Fruit fly (Drosophila melanogaster): ENCODE data around the gene CG14143.

CG14143 gene

DNA sequence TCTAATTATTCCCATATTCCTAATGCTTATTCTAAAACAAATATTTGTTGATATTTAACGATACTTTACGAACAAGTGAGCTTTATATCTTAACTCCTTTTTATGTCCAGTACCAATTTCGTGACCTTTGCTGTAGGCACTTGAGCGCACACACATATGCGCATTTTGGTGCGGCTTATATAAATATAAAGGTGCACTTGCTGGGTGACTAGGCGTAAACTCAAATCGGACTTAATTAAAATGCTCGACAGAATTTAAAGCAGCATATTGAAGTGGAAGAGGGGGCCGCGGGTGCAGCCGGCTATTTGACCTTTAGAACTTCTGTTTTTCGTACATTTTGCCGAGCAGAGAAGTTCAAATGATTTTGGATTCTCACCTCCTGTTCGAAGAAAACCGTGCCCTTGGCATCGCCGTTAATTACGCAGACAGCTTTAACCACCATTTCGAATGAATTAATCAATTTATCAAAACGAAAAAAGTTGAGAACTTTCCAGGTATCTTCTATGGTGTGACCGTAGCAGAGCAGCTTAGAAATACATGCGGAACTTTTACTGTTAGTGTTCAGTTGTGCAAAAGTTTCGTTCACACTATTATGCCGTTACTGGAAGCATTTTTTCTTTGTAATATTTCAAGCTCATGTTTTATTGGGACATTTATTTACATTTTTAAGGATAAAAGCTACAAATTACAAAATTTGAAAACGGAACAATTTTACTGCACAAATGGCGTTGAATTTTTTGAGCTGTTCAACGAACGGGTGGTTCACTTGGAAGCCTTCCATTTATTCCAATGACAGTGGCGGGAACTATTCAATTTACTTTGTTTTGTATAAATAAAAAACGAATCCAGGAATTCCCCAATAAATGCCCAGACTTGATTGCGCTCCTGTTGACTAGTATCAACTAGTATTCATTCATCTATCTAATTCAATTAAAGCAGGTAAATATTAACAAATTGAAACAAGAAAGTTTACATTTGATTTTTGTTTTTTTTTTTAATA lies 21.3 kb upstream of the CG14143 start, which contains the start of gene Sod1 (continued):
- TF ChIP-seq mld (GFP tag; IDR thresholded peaks at IDR 0.05; ENCODE audit: partially characterized antibody) = no peak
- TF ChIP-seq crol (GFP tag; IDR thresholded peaks at IDR 0.05) = peak; percentile 93
- no peak for TF ChIP-seq ems (GFP tag; optimal IDR thresholded peaks at IDR 0.05)
- TF ChIP-seq CG31441 (GFP tag; IDR thresholded peaks at IDR 0.05) = no peak
- TF ChIP-seq CG17802 (tag; optimal IDR thresholded peaks at IDR 0.05) = peak; percentile 89
- no peak for TF ChIP-seq h (optimal IDR thresholded peaks at IDR 0.05)
- no peak for TF ChIP-seq HLH3B (GFP tag; IDR thresholded peaks at IDR 0.05)
- no peak for TF ChIP-seq pros (GFP tag; optimal IDR thresholded peaks at IDR 0.05)
- TF ChIP-seq Vsx1 (GFP tag; optimal IDR thresholded peaks at IDR 0.05) = no peak
- TF ChIP-seq nau (GFP tag; optimal IDR thresholded peaks at IDR 0.05) = no peak
- TF ChIP-seq eyg (GFP tag; optimal IDR thresholded peaks at IDR 0.05) = no peak
- TF ChIP-seq CG4617 (GFP tag; optimal IDR thresholded peaks at IDR 0.05; ENCODE audit: borderline replicate concordance) = peak; percentile 40
- no peak for TF ChIP-seq her (GFP tag; optimal IDR thresholded peaks at IDR 0.05)
- TF ChIP-seq seq (GFP tag; IDR thresholded peaks at IDR 0.05) = no peak
- TF ChIP-seq dm (GFP tag; optimal IDR thresholded peaks at IDR 0.05) = peak; percentile 15
- TF ChIP-seq BtbVII (GFP tag; optimal IDR thresholded peaks at IDR 0.05) = peak; percentile 51
- no peak for TF ChIP-seq tio (GFP tag; optimal IDR thresholded peaks at IDR 0.05)
- peak; percentile 5 for TF ChIP-seq CG9727 (GFP tag; optimal IDR thresholded peaks at IDR 0.05)
- TF ChIP-seq sim (GFP tag; IDR thresholded peaks at IDR 0.05) = no peak
- no peak for TF ChIP-seq lbe (GFP tag; optimal IDR thresholded peaks at IDR 0.05)
- TF ChIP-seq Dbx (GFP tag; IDR thresholded peaks at IDR 0.05) = no peak
- TF ChIP-seq CG15073 (GFP tag; optimal IDR thresholded peaks at IDR 0.05) = no peak
- TF ChIP-seq Stat92E (GFP tag; optimal IDR thresholded peaks at IDR 0.05) = no peak
- TF ChIP-seq Side (GFP tag; optimal IDR thresholded peaks at IDR 0.05) = no peak
- TF ChIP-seq Poxn (GFP tag; IDR thresholded peaks at IDR 0.05) = no peak
- no peak for TF ChIP-seq CG8089 (GFP tag; optimal IDR thresholded peaks at IDR 0.05)
- TF ChIP-seq Hr3 (GFP tag; optimal IDR thresholded peaks at IDR 0.05) = no peak
- no peak for TF ChIP-seq Kr (GFP tag; optimal IDR thresholded peaks at IDR 0.05)
- TF ChIP-seq CG9932 (GFP tag; IDR thresholded peaks at IDR 0.05) = no peak
- peak; percentile 45; the same call in 2 of the 3 replicates for TF ChIP-seq row (GFP tag; IDR thresholded peaks at IDR 0.05)
- no peak for TF ChIP-seq Jarid2 (GFP tag; optimal IDR thresholded peaks at IDR 0.05)
- TF ChIP-seq CG6791 (GFP tag; IDR thresholded peaks at IDR 0.05; ENCODE audit: partially characterized antibody) = no peak
- TF ChIP-seq CG14050 (GFP tag; IDR thresholded peaks at IDR 0.05) = no peak
- peak; percentile 89 for TF ChIP-seq CG3995 (GFP tag; optimal IDR thresholded peaks at IDR 0.05)
- TF ChIP-seq CG30020 (tag; optimal IDR thresholded peaks at IDR 0.05) = peak; percentile 10
- no peak for TF ChIP-seq CG3407 (GFP tag; optimal IDR thresholded peaks at IDR 0.05)
- no peak for TF ChIP-seq so (GFP tag; IDR thresholded peaks at IDR 0.05)
- peak; percentile 38 for TF ChIP-seq Ets97D (GFP tag; optimal IDR thresholded peaks at IDR 0.05)
- TF ChIP-seq CG6813 (GFP tag; optimal IDR thresholded peaks at IDR 0.05) = no peak
- TF ChIP-seq Sry-β (GFP tag; optimal IDR thresholded peaks at IDR 0.05) = no peak
- no peak for TF ChIP-seq prd (optimal IDR thresholded peaks at IDR 0.05)
- TF ChIP-seq prd (GFP tag; IDR thresholded peaks at IDR 0.05) = no peak
- peak; percentile 30 for TF ChIP-seq exex (tag; optimal IDR thresholded peaks at IDR 0.05)
- no peak for TF ChIP-seq CG1602 (GFP tag; optimal IDR thresholded peaks at IDR 0.05)
- TF ChIP-seq CG12219 (GFP tag; optimal IDR thresholded peaks at IDR 0.05) = no peak
- no peak for TF ChIP-seq Hr51 (GFP tag; optimal IDR thresholded peaks at IDR 0.05)
- peak; percentile 71 for TF ChIP-seq CG7357 (GFP tag; IDR thresholded peaks at IDR 0.05)
- TF ChIP-seq Aef1 (GFP tag; IDR thresholded peaks at IDR 0.05) = no peak
- TF ChIP-seq CG9609 (GFP tag; optimal IDR thresholded peaks at IDR 0.05) = no peak
- no peak for TF ChIP-seq cad (GFP tag; optimal IDR thresholded peaks at IDR 0.05)

Measured in whole organism, embryonic.